Worm (Caenorhabditis elegans): Measurements from ENCODE around the gene ifd-2.

Gene ifd-2

DNA sequence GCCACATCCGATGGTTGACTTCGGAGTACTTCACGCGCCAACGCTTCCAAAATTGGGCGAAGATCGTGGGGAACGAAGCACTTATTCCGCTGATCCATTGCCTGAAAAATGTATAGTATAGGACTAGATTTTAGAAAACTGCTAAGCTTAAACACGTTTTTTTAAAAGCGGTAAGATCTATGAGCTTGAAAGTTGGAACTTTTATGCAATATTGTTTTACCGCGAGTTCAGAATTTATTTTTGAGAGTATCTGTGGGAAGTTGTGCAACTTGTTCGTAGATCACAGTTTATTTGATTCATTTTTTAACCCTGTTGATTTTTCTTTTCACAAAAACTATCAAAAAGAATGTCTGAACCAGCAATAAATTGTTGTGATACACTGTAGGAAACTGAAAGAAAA lies 25.7 kb upstream of the ifd-2 start, which contains the start of gene F39H12.3:
Gene F39H12.3, minus strand, starts transcription at position 101 of the 400 bp plus-strand sequence.
- TF ChIP-seq ceh-39 (tag; optimal IDR thresholded peaks at IDR 0.05) (no peak), elt-1 (tag; optimal IDR thresholded peaks at IDR 0.05; ENCODE audit: borderline replicate concordance, insufficient read depth) (no peak), ztf-11 (tag; optimal IDR thresholded peaks at IDR 0.05) (no peak), nhr-237 (tag; optimal IDR thresholded peaks at IDR 0.05) (no peak), lin-32 (GFP tag; optimal IDR thresholded peaks at IDR 0.05) (no peak), elt-3 (tag; optimal IDR thresholded peaks at IDR 0.05) (no peak), nhr-28 (tag; optimal IDR thresholded peaks at IDR 0.05) (no peak), zip-8 (tag; optimal IDR thresholded peaks at IDR 0.05) (no peak), sem-2 (GFP tag; optimal IDR thresholded peaks at IDR 0.05) (no peak), hlh-1 (tag; optimal IDR thresholded peaks at IDR 0.05) (no peak), mab-5 (tag; optimal IDR thresholded peaks at IDR 0.05) (no peak), ces-1 (GFP tag; optimal IDR thresholded peaks at IDR 0.05) (no peak), unc-39 (tag; optimal IDR thresholded peaks at IDR 0.05) (no peak), pha-4 (tag; optimal IDR thresholded peaks at IDR 0.05) (no peak), cnd-1 (tag; optimal IDR thresholded peaks at IDR 0.05) (no peak)

DNA sequence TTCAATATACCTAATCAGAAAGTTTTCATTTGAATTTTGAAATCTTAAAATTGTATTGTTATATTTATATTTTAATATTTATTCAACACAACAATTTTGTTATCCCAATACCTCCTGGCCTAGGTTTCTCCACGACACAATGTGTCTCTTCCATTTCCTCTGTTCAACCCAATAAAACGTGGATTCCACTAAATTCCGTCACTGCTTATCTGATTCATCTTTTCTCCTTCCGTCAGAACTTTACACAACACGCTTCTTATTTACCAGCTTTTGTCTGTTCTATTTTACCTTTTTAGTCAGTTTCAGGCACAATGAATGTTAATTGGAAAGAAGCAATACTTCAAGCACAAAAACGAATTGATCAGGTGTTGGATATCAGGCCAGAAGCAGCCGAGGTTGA lies 18.7 kb upstream of the ifd-2 start, which contains the start of gene F39H12.1:
Gene F39H12.1, plus strand, starts transcription at position 301 of the 400 bp plus-strand sequence.
- TF ChIP-seq ceh-39 (tag; optimal IDR thresholded peaks at IDR 0.05) (no peak), elt-1 (tag; optimal IDR thresholded peaks at IDR 0.05; ENCODE audit: borderline replicate concordance, insufficient read depth) (no peak), drap-1 (GFP tag; optimal IDR thresholded peaks at IDR 0.05) (no peak), nhr-12 (tag; optimal IDR thresholded peaks at IDR 0.05) (no peak), nhr-28 (tag; optimal IDR thresholded peaks at IDR 0.05) (no peak), lsy-2 (tag; optimal IDR thresholded peaks at IDR 0.05) (no peak), M03D4.4 (tag; optimal IDR thresholded peaks at IDR 0.05) (no peak), ces-1 (GFP tag; optimal IDR thresholded peaks at IDR 0.05) (no peak), ham-2 (GFP tag; optimal IDR thresholded peaks at IDR 0.05) (no peak), ceh-83 (GFP tag; optimal IDR thresholded peaks at IDR 0.05) (no peak), mab-5 (tag; optimal IDR thresholded peaks at IDR 0.05) (no peak), zip-8 (tag; optimal IDR thresholded peaks at IDR 0.05) (no peak), cnd-1 (tag; optimal IDR thresholded peaks at IDR 0.05) (no peak), snpc-4 (tag; optimal IDR thresholded peaks at IDR 0.05) (no peak), tbx-8 (GFP tag; optimal IDR thresholded peaks at IDR 0.05) (no peak), elt-3 (tag; optimal IDR thresholded peaks at IDR 0.05) (no peak), nhr-2 (tag; optimal IDR thresholded peaks at IDR 0.05) (no peak), mls-2 (tag; optimal IDR thresholded peaks at IDR 0.05) (no peak), hlh-1 (tag; optimal IDR thresholded peaks at IDR 0.05) (no peak)

DNA sequence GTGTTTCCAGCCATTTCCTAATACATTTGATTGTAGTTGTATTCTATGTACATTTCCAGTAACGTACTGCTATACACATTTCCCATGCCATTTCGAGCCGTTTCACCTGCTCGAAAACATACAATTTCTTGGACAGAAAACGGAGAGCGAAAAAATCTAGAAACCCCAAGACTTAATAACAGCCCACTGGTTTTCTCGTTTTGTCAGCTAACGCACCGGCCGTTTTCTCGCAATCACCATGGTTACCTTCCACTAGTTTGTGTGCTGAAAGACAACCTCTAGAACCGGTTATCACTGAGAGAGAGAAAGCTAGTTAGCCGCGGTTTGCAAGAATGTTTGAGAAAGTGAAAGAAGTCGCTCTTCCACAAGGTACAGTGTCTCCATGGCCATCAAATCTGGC lies 14.5 kb upstream of the ifd-2 start:
- TF ChIP-seq ceh-43 (GFP tag; optimal IDR thresholded peaks at IDR 0.05) (no peak), nhr-12 (tag; optimal IDR thresholded peaks at IDR 0.05) (no peak), unc-62 (GFP tag; optimal IDR thresholded peaks at IDR 0.05) (no peak), M03D4.4 (tag; optimal IDR thresholded peaks at IDR 0.05) (no peak), lin-32 (GFP tag; optimal IDR thresholded peaks at IDR 0.05) (no peak), elt-3 (tag; optimal IDR thresholded peaks at IDR 0.05) (no peak), tbx-8 (GFP tag; optimal IDR thresholded peaks at IDR 0.05) (no peak), nhr-76 (tag; optimal IDR thresholded peaks at IDR 0.05) (no peak), ces-1 (GFP tag; optimal IDR thresholded peaks at IDR 0.05) (no peak), mep-1 (tag; optimal IDR thresholded peaks at IDR 0.05) (no peak), lin-13 (tag; optimal IDR thresholded peaks at IDR 0.05) (no peak), ceh-39 (tag; optimal IDR thresholded peaks at IDR 0.05) (no peak), ceh-83 (GFP tag; optimal IDR thresholded peaks at IDR 0.05) (no peak), nhr-28 (tag; optimal IDR thresholded peaks at IDR 0.05) (no peak), ztf-11 (tag; optimal IDR thresholded peaks at IDR 0.05) (no peak), bed-3 (GFP tag; optimal IDR thresholded peaks at IDR 0.05) (no peak)

DNA sequence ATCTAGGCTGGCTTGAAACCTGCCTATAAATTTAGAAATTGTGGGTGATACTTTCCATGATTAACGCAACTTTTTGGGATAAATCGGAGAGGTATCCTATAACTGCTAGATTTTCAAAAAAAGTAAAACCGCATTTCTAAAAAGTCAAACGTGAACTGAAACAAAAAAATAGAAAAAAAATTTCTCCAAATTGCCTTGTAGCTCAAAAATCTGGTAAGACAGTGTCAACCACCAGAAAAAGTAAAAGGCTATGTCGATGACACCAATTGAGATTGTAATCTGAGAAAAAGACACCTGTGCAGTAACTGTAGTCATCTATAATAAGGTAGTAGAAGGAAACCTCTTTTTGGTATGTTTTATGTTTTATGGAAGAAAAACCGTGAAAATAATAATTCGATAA lies 12.9 kb upstream of the ifd-2 start, which contains the start of gene wdr-54:
Gene wdr-54, plus strand, starts transcription at position 301 of the 400 bp plus-strand sequence.
- no peak for TF ChIP-seq ceh-83 (GFP tag; optimal IDR thresholded peaks at IDR 0.05)
- TF ChIP-seq mep-1 (tag; optimal IDR thresholded peaks at IDR 0.05) = no peak
- TF ChIP-seq bed-3 (GFP tag; optimal IDR thresholded peaks at IDR 0.05) = no peak
- TF ChIP-seq nhr-237 (tag; optimal IDR thresholded peaks at IDR 0.05) = no peak
- TF ChIP-seq sptf-1 (tag; optimal IDR thresholded peaks at IDR 0.05) = no peak
- no peak for TF ChIP-seq nhr-2 (tag; optimal IDR thresholded peaks at IDR 0.05)
- TF ChIP-seq ztf-11 (tag; optimal IDR thresholded peaks at IDR 0.05) = no peak
- no peak for TF ChIP-seq ceh-39 (tag; optimal IDR thresholded peaks at IDR 0.05)
- no peak for TF ChIP-seq pha-4 (tag; optimal IDR thresholded peaks at IDR 0.05)
- no peak for TF ChIP-seq unc-62 (GFP tag; optimal IDR thresholded peaks at IDR 0.05)
- no peak for TF ChIP-seq blmp-1 (tag; optimal IDR thresholded peaks at IDR 0.05)
- no peak for TF ChIP-seq nhr-76 (tag; optimal IDR thresholded peaks at IDR 0.05)
- no peak for TF ChIP-seq mab-5 (tag; optimal IDR thresholded peaks at IDR 0.05)
